Fruit fly (Drosophila melanogaster): Measurements from ENCODE around the gene CG7627.

dm6 chr2L:8326414-8327271, 35.6 kb downstream of the CG7627 start:
- TF ChIP-seq CG7101 (tag; optimal IDR thresholded peaks at IDR 0.05) = peak; percentile 17
- TF ChIP-seq cic (GFP tag; optimal IDR thresholded peaks at IDR 0.05) = no peak
- TF ChIP-seq CG1620 (GFP tag; optimal IDR thresholded peaks at IDR 0.05) = no peak
- TF ChIP-seq CG11617 (GFP tag; optimal IDR thresholded peaks at IDR 0.05) = peak; percentile 42
- no peak for TF ChIP-seq CG14711 (tag; optimal IDR thresholded peaks at IDR 0.05)
- TF ChIP-seq CG12768 (GFP tag; optimal IDR thresholded peaks at IDR 0.05) = peak; percentile 59
- TF ChIP-seq cnc (optimal IDR thresholded peaks at IDR 0.05) = no peak
- no peak for TF ChIP-seq tj (GFP tag; optimal IDR thresholded peaks at IDR 0.05)
- peak; percentile 68 for TF ChIP-seq CG33017 (tag; optimal IDR thresholded peaks at IDR 0.05)
- TF ChIP-seq Hr96 (GFP tag; optimal IDR thresholded peaks at IDR 0.05) = no peak
